Fruit fly (Drosophila melanogaster): Measurements from ENCODE around the gene Es2.

- no peak for TF ChIP-seq CG7101 (tag; optimal IDR thresholded peaks at IDR 0.05)
- TF ChIP-seq ovo (GFP tag; optimal IDR thresholded peaks at IDR 0.05): no peak
- TF ChIP-seq CG5204 (GFP tag; optimal IDR thresholded peaks at IDR 0.05): no peak
These were observed 14.1 kb upstream of the Es2 start for dm6 chrX:8447166-8447565.
